Worm (Caenorhabditis elegans): ENCODE measurements around the gene dnj-16.

The dnj-16 gene

ce11 chrIII:4176109-4176596 lies 14.8 kb upstream of the dnj-16 start, which contains the start of the genes hrde-1 and C16C10.13 (continued):
- peak; percentile 7 for TF ChIP-seq ztf-18 (tag; optimal IDR thresholded peaks at IDR 0.05)
- no peak for TF ChIP-seq chd-7 (tag; optimal IDR thresholded peaks at IDR 0.05)
- no peak for TF ChIP-seq fkh-3 (tag; optimal IDR thresholded peaks at IDR 0.05)
- TF ChIP-seq bed-2 (GFP tag; IDR thresholded peaks at IDR 0.05), result no peak
- TF ChIP-seq zfh-2 (GFP tag; conservative IDR thresholded peaks at IDR 0.05), result no peak
- TF ChIP-seq K12H6.12 (tag; optimal IDR thresholded peaks at IDR 0.05), result no peak
- TF ChIP-seq nfyb-1 (GFP tag; IDR thresholded peaks at IDR 0.05), result no peak
- TF ChIP-seq zim-3 (tag; optimal IDR thresholded peaks at IDR 0.05), result no peak
- TF ChIP-seq Y53G8AR.9 (GFP tag; conservative IDR thresholded peaks at IDR 0.05), result peak; percentile 44; the same call in 1 of the 2 replicates
- no peak for TF ChIP-seq Y79H2A.3 (GFP tag; conservative IDR thresholded peaks at IDR 0.05)
- TF ChIP-seq lsy-27 (tag; optimal IDR thresholded peaks at IDR 0.05; ENCODE audit: borderline replicate concordance, insufficient read depth), result peak; percentile 21
- TF ChIP-seq aptf-3 (GFP tag; IDR thresholded peaks at IDR 0.05), result no peak
- peak; percentile 78 for TF ChIP-seq F33H1.4 (GFP tag; IDR thresholded peaks at IDR 0.05)
- TF ChIP-seq Y95B8A.8 (GFP tag; IDR thresholded peaks at IDR 0.05), result peak; percentile 65; the same call in 1 of the 2 replicates
- peak; percentile 82 for TF ChIP-seq B0019.2 (GFP tag; conservative IDR thresholded peaks at IDR 0.05)
- no peak for TF ChIP-seq ama-1 (optimal IDR thresholded peaks at IDR 0.05)
- TF ChIP-seq ama-1 (GFP tag; optimal IDR thresholded peaks at IDR 0.05), result no peak
- 0 out of 2 replicates have a peak, but pooled peaks have one; percentile 17 for TF ChIP-seq attf-6 (GFP tag; IDR thresholded peaks at IDR 0.05)
- no peak for TF ChIP-seq madf-10 (tag; optimal IDR thresholded peaks at IDR 0.05)
- TF ChIP-seq madf-6 (GFP tag; IDR thresholded peaks at IDR 0.05), result peak; percentile 98
- peak; percentile 91 for TF ChIP-seq D2030.7 (GFP tag; IDR thresholded peaks at IDR 0.05)
- TF ChIP-seq ztf-22 (GFP tag; optimal IDR thresholded peaks at IDR 0.05), result no peak
- TF ChIP-seq ceh-58 (GFP tag; IDR thresholded peaks at IDR 0.05), result no peak
- TF ChIP-seq bed-1 (GFP tag; IDR thresholded peaks at IDR 0.05), result no peak
- no peak for TF ChIP-seq atf-7 (tag; optimal IDR thresholded peaks at IDR 0.05)
- TF ChIP-seq ztf-25 (GFP tag; IDR thresholded peaks at IDR 0.05), result no peak
- TF ChIP-seq tbp1 (GFP tag; optimal IDR thresholded peaks at IDR 0.05), result peak; percentile 49
- peak; percentile 21 for TF ChIP-seq rpc-1 (optimal IDR thresholded peaks at IDR 0.05)
- no peak for TF ChIP-seq rpc-1 (tag; optimal IDR thresholded peaks at IDR 0.05)
- TF ChIP-seq F10E7.11 (tag; optimal IDR thresholded peaks at IDR 0.05), result no peak
- TF ChIP-seq gei-17 (GFP tag; optimal IDR thresholded peaks at IDR 0.05), result no peak
- no peak for TF ChIP-seq ceh-100 (GFP tag; IDR thresholded peaks at IDR 0.05)
- peak; percentile 65; the same call in 1 of the 2 replicates for TF ChIP-seq ekl-4 (GFP tag; IDR thresholded peaks at IDR 0.05)
- peak; percentile 91 for TF ChIP-seq snpc-3.4 (tag; optimal IDR thresholded peaks at IDR 0.05)
- TF ChIP-seq dpff-1 (tag; optimal IDR thresholded peaks at IDR 0.05), result no peak
- peak; percentile 87 for TF ChIP-seq madf-3 (GFP tag; IDR thresholded peaks at IDR 0.05)
- peak; percentile 98 for TF ChIP-seq madf-8 (GFP tag; conservative IDR thresholded peaks at IDR 0.05)
- TF ChIP-seq F55B11.4 (tag; optimal IDR thresholded peaks at IDR 0.05; ENCODE audit: borderline replicate concordance, insufficient read depth), result no peak
- no peak for TF ChIP-seq hlh-26 (GFP tag; conservative IDR thresholded peaks at IDR 0.05)
- peak; percentile 70 for TF ChIP-seq athp-1 (tag; optimal IDR thresholded peaks at IDR 0.05)
- no peak for TF ChIP-seq C06A6.2 (GFP tag; conservative IDR thresholded peaks at IDR 0.05)
- no peak for TF ChIP-seq F52B5.7 (tag; optimal IDR thresholded peaks at IDR 0.05)
- TF ChIP-seq akir-1 (GFP tag; optimal IDR thresholded peaks at IDR 0.05), result no peak
- no peak for TF ChIP-seq ceh-40 (GFP tag; IDR thresholded peaks at IDR 0.05)
- no peak for TF ChIP-seq ztf-26 (tag; optimal IDR thresholded peaks at IDR 0.05)
- TF ChIP-seq pbrm-1 (GFP tag; IDR thresholded peaks at IDR 0.05), result peak; percentile 70
- TF ChIP-seq lin-26 (GFP tag; IDR thresholded peaks at IDR 0.05), result no peak
- no peak for TF ChIP-seq ceh-79 (tag; optimal IDR thresholded peaks at IDR 0.05)
- TF ChIP-seq C17E4.6 (GFP tag; IDR thresholded peaks at IDR 0.05), result peak; percentile 66; the same call in 1 of the 2 replicates
- no peak for TF ChIP-seq lin-35 (GFP tag; optimal IDR thresholded peaks at IDR 0.05)
